Worm (Caenorhabditis elegans) whole organism, L1 larva: ENCODE results near the gene Y32H12A.1.

Experiments
- ceh-8 ChIP-seq: fragments of 200-800 bp; sonication (Bioruptor generic); optimal IDR thresholded peaks from 2 replicates; lab custom pipeline; 2018; ENCODE audit warnings: mild to moderate bottlenecking, missing genetic modification characterization, moderate library complexity, missing compliant biosample characterization
- egl-27 ChIP-seq, 2 experiments: fragments of 150-350 bp in 1 of 2; sonication (generic microtip); optimal IDR thresholded peaks; 3 replicates each; lab custom pipeline; 2017 to 2018; ENCODE audit warnings: missing biosample characterization in 2 of 2, missing genetic modification characterization in 2 of 2, missing genetic modification reagents in 2 of 2
- hlh-17 ChIP-seq: fragments of 200-800 bp; sonication (Bioruptor generic); optimal IDR thresholded peaks from 2 replicates; lab custom pipeline; 2018; ENCODE audit warnings: missing genetic modification characterization, mild to moderate bottlenecking, missing compliant biosample characterization, moderate library complexity, borderline replicate concordance
- jun-1 ChIP-seq: fragments of 150-350 bp; optimal IDR thresholded peaks from 2 replicates; lab custom pipeline; 2014; ENCODE audit warnings: missing biosample characterization, missing genetic modification reagents, missing genetic modification characterization
- lin-35 ChIP-seq, 2 experiments: fragments of 150-350 bp; optimal IDR thresholded peaks; 2 replicates each; lab custom pipeline; 2014; ENCODE audit warnings: missing biosample characterization in 2 of 2, missing genetic modification characterization in 2 of 2, missing genetic modification reagents in 2 of 2
- mab-9 ChIP-seq: fragments of 200-800 bp; sonication (Bioruptor generic); IDR thresholded peaks from 2 replicates; pipeline ENCODE4 v1.3.6; 2022; ENCODE audit warnings: missing genetic modification reagents, missing genetic modification characterization, missing compliant biosample characterization
- mef-2 ChIP-seq: fragments of 150-350 bp; optimal IDR thresholded peaks from 2 replicates; lab custom pipeline; 2014; ENCODE audit warnings: missing biosample characterization, missing genetic modification characterization
- nhr-11 ChIP-seq: fragments of 150-350 bp; optimal IDR thresholded peaks from 2 replicates; lab custom pipeline; 2014; ENCODE audit warnings: missing biosample characterization, missing genetic modification characterization
- nhr-237 ChIP-seq: fragments of 150-350 bp; optimal IDR thresholded peaks from 2 replicates; lab custom pipeline; 2014; ENCODE audit warnings: missing biosample characterization, missing genetic modification characterization
- pqm-1 ChIP-seq: sonication (generic microtip); optimal IDR thresholded peaks from 3 replicates; lab custom pipeline; 2017; ENCODE audit warnings: missing biosample characterization, missing genetic modification characterization
- rnt-1 ChIP-seq: sonication (generic microtip); optimal IDR thresholded peaks from 2 replicates; lab custom pipeline; 2016; ENCODE audit warnings: mild to moderate bottlenecking, missing genetic modification characterization, moderate library complexity, missing compliant biosample characterization
- unc-62 ChIP-seq: fragments of 150-350 bp; optimal IDR thresholded peaks from 2 replicates; lab custom pipeline; 2014; ENCODE audit warnings: missing biosample characterization, missing genetic modification reagents, missing genetic modification characterization

ce11 chrIII:5321661-5322060 is 40.3 kb upstream of the Y32H12A.1 start, which contains the start of gene F52C9.3:
- TF ChIP-seq nhr-237 (no peak), ceh-8 (GFP tag; lab: Kevin White, UChicago) (no peak), mef-2 (tag; lab: Kevin White, UChicago) (no peak), mab-9 (GFP tag; lab: Robert Waterston, UW) (no peak), rnt-1 (tag; lab: Kevin White, UChicago) (no peak), unc-62 (GFP tag; lab: Kevin White, UChicago) (no peak), egl-27 (tag; optimal IDR thresholded peaks at IDR 0.05; lab: Kevin White, UChicago) (no peak), nhr-11 (no peak), lin-35 (GFP tag; optimal IDR thresholded peaks at IDR 0.05; lab: Kevin White, UChicago) (no peak), hlh-17 (GFP tag; lab: Kevin White, UChicago) (no peak), jun-1 (tag; lab: Kevin White, UChicago) (no peak), pqm-1 (no peak)
